Worm (Caenorhabditis elegans) whole organism, L4/young adult: ENCODE results near the gene aakb-2.

Source experiments
- W03F9.2 ChIP-seq: fragments of 150-350 bp; optimal IDR thresholded peaks from 2 replicates; lab custom pipeline; 2014; ENCODE audit warnings: missing biosample characterization, missing genetic modification characterization
- dao-5 ChIP-seq: sonication (generic microtip); optimal IDR thresholded peaks from 2 replicates; lab custom pipeline; 2016; ENCODE audit warnings: missing genotype, missing genetic modification characterization, moderate library complexity, missing compliant biosample characterization
- him-1 ChIP-seq: sonication (generic microtip); optimal IDR thresholded peaks from 2 replicates; lab custom pipeline; 2016; ENCODE audit warnings: missing genotype, missing genetic modification reagents, missing genetic modification characterization, missing compliant biosample characterization

The aakb-2 gene

DNA sequence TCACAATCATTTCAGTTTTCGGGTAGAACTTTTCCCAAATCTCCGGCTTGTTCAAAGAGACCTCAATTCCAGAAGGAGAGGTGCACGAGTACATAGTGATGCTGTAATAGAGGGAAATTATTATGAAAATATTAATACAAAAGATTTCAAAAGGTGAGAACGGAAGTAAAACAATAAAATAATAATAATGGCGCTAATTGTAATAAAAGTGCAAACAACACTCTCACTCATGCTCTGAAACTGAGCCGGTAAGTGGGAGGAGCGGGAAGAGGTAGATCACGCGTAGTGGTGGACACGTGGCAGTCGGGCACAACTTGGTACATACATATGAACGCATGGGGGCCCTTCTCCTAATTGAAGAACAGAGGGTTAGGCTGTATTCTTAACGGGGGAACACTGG lies 9.9 kb upstream of the aakb-2 start, which contains the start of gene tbx-37:
tbx-37 (minus strand) TSS at position 101 of the 400 bp plus-strand sequence.
- TF ChIP-seq him-1 (no peak), W03F9.2 (tag; lab: Kevin White, UChicago) (no peak), dao-5 (no peak)

DNA sequence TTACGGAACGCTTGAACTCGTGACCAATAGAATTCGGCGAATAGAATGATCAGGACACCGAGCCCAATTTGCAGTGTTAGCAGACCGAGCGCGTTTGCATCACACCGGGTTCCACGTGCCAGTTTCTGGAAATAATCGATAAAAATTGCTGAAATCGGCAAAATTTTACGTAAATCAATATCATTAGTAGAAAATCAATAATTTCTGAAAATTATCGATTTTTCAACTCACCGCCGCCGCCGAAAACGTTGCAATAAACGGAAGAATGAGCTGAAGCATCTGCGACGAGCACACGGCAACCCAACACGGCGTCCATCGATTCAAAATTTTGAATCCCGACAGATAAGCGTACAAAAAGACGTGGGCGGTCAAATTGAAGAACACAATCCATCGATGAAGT lies 6.4 kb upstream of the aakb-2 start:
- TF ChIP-seq dao-5 (no peak), W03F9.2 (tag; lab: Kevin White, UChicago) (no peak), him-1 (no peak)

DNA sequence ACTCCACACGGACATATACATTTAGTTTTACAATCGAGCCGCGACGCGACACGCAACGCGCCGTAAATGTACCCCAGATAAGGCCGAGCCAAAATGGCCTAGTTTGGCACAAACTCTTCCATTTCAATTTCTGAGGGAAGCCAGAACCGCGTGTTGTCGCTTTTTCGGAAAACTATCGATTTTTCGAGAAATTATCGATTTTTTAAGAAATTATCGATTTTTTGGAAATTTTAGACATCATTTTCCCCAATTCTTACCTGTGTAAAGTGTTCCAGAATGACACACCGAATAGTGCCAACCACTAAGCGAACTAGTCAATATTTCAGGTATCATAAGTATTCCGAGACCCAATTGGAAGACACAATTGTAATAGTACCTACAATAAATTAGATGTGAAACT lies 5.5 kb upstream of the aakb-2 start:
- no peak for TF ChIP-seq W03F9.2 (tag; lab: Kevin White, UChicago)
- TF ChIP-seq dao-5 = no peak
- TF ChIP-seq him-1 = no peak

DNA sequence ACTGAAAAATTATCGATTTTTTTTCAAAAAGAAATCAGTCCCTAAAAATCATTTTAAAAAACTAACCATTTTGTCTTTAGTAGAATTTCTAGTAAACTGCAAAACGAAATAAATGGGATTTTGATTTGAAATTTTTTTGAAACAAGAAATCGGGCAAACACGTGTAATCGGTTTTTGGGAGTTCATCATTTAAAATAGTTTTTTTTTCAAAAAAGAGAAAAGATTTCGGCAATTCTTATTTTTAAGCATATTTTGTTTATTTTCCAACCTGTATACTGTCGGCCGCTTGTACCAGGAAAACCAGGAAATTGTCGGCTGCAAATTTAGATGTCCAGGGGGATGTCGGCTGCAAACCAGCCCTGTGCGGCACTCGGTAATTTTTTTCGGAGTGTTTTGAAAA lies 5.0 kb upstream of the aakb-2 start, which contains the start of gene elo-8:
elo-8 (minus strand) TSS at position 101 of the 400 bp plus-strand sequence.
- TF ChIP-seq him-1 = no peak
- TF ChIP-seq dao-5 = no peak
- TF ChIP-seq W03F9.2 (tag; lab: Kevin White, UChicago) = no peak

DNA sequence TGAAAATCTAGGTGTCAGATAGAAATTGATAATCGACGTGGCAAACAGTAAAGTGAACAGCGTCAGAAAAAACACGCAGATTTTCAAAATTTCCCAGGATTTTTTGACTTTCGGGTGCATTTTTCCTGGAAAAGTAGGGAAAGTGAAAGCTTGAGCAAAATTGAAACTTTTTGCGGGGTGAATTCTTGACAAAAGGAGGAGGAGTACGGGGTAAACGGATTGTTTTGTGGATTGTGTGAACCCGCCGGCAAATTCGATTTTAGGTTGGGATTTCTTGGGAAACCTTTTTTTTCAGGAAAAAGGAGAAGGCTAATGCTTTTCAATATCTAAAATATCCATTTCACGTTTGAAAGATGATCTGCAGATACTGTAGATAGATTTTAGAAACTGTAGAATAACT lies 2.2 kb upstream of the aakb-2 start, which contains the start of gene Y47D3A.34:
Y47D3A.34 (minus strand) TSS at position 120 of the 400 bp plus-strand sequence.
- TF ChIP-seq W03F9.2 (tag; lab: Kevin White, UChicago) (no peak), dao-5 (no peak), him-1 (no peak)

DNA sequence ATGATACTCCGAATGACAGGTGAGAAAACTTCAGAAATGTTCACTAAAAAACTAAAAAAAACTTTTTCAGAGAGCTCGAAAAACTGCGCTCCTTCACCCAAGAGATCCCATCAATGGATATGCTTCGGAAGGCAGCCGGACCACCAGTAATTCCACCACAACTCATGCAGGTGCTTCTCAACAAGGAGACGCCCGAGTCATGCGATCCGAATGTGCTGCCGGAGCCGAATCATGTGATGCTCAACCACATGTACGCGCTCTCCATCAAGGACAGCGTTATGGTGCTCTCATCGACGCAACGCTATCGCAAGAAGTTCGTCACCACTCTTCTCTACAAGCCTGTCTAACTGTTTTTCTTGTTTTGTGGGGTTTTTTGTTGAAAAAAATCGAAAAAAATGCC lies 798 bp downstream of the aakb-2 start:
- TF ChIP-seq dao-5 = no peak
- no peak for TF ChIP-seq W03F9.2 (tag; lab: Kevin White, UChicago)
- TF ChIP-seq him-1 = no peak

DNA sequence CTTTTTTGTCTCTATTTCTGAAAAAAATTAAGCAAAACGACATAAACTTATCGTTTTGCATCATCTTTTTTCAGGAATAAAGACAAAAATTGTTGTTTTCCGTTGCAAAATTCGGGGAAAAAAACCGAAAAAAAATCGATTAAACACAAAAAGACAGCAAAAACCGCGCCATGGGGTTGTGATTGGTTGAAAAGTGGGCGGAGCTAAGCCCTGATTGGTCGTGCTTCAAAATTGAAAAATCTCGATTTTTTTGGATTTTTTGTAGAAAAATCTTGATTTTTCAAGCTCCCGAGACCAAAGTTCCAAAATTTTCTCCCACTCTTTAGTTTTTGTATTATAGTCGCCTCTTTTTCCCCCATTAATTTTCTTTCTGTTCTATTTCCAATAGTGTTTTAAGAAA lies 1.4 kb downstream of the aakb-2 start:
- no peak for TF ChIP-seq him-1
- no peak for TF ChIP-seq W03F9.2 (tag; lab: Kevin White, UChicago)
- no peak for TF ChIP-seq dao-5

DNA sequence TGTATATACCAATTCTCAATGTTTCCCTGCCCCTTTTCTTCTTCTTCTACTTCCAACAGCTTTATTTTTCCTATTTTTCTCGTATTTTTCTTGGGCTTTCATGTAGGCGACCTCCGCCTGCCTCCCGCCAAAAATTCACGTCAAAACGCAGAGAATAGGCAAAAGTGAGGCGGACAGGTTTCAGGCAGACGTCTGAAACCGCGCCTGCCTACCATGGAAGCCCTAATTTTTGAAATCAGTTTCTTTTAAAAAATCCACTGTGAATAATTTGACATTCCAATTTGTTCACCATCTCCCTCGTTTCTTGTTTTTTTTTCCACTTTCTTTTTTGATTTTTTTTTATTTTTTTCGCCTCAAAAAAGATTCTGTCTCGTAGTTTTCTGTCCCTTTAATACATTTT lies 1.8 kb downstream of the aakb-2 start:
- TF ChIP-seq W03F9.2 (tag; lab: Kevin White, UChicago) = no peak
- TF ChIP-seq dao-5 = no peak
- TF ChIP-seq him-1 = no peak

DNA sequence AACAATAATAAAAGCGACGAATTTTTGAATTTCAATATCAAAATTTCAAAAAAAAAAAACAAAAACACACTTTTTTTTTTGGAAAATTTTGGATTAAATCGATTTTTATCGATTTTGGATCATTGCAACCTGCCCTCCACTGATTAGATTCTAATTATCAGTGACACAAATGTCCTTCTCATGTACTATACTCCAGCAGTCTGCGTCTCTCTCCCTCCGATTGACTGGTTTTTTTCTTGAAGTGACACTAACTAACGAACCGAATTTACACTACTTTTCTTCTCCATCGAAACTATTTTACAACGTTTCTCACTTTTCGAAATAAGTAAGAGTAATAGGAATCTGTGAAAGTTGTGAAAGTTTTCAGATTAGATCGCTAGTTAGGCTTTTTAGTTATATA lies 3.8 kb downstream of the aakb-2 start:
- TF ChIP-seq him-1 (no peak), dao-5 (no peak), W03F9.2 (tag; lab: Kevin White, UChicago) (no peak)

DNA sequence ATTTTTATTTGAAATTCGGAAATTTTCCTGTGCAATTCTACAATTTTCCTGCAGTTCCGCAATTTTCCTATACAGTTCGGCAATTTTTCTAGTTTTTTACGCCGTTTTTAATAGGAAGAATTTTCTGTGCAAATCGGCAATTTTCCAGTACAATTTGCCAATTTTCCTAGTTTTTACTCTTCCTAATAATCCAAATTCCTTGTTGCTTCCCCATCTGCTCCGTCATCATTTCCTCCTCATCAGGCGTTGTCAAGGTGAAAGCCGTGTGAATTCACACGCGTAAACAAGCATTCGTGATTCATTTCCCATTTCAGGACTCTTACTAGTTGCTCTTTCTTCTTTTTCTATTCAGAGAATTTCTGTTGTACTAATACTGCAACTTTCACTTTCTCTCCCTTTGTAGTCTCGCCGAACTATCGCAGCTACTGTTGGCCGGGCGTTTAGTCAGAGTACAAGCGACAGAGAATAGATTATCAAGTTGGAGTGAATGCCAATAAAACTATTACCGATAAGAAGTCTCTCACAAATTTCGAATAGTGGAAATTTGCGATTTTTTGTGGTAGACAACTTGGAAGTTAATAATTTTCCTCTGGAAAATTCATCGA lies 4.7 kb downstream of the aakb-2 start:
- no peak for TF ChIP-seq him-1
- no peak for TF ChIP-seq dao-5
- no peak for TF ChIP-seq W03F9.2 (tag; lab: Kevin White, UChicago)

DNA sequence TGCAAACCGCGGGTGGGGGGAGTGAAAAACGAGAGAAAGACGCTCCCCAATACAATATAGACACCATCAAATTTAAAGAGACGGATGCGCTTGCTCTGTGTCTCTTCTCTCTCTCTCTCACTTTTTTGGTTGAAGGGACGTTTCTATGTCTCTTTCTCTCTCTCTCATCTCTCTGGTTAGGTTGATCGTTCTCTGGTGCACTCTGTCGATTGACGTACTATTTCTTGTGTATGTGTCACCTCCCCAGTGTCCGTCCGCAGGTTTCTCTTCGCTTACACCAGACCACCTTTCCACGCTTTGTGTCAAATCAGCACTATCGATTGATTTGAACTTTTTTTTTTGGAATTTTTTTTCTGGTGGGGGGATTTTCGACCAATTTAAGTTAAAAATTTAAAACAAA lies 6.5 kb downstream of the aakb-2 start:
- no peak for TF ChIP-seq dao-5
- peak; percentile 4 for TF ChIP-seq W03F9.2 (tag; lab: Kevin White, UChicago)

DNA sequence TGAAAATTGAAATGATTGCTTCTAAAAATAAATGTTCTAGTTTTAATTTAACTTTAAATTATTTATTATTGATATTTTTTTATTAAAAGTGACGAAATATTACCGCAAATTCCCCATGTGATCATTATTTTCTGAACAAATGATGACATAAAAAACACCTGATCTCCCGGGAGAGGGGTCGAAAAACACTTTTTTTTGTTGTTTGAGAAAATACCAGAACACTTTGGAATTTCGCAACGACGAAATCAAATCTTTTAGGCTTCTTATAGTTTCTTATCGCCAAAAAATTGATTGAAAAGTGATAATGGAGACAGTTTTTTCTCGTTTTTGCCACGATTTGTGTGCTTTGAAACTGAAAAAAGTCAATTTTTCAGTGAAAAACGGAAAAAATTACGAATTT lies 7.4 kb downstream of the aakb-2 start:
- no peak for TF ChIP-seq dao-5

DNA sequence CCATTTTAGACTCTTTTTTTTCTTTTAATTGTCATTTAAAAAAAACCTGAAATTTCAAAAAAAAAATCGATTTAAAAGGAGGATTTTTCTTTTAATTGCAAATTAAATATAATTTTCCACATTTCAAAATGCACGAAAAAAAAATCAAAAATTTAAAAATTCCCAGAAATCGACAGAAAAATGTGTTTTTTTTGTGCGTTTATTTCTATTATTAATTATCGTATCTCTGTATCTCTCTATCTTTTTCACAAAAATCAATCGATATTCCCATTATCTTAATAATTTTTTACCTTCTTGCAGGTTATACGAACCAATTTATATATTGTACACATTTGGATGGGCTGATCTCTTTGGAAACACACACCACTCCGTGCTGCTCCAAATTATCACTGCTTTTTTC lies 7.9 kb downstream of the aakb-2 start, which contains the start of gene rsks-1:
rsks-1 (plus strand) TSS at position 301 of the 400 bp plus-strand sequence.
- no peak for TF ChIP-seq W03F9.2 (tag; lab: Kevin White, UChicago)

DNA sequence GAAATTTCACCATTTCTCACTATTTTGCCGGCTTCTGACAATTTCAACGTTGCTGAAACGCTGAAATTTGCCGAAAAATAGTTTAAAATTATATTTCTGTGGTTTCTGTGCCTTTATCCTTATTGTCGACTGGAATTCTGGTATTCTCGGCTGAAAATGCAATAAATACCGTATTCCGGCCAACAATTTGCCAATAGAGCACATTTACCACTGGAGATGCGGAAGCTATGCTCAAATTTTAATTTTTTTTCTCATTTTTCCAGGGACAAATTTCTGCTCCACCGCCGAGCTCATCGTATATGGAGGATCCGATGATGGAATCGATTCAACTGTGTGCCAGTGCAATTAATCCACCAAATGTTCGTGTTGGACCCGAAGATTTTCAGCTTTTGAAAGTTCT lies 9.6 kb downstream of the aakb-2 start:
- TF ChIP-seq W03F9.2 (tag; lab: Kevin White, UChicago) (no peak), him-1 (no peak), dao-5 (no peak)

DNA sequence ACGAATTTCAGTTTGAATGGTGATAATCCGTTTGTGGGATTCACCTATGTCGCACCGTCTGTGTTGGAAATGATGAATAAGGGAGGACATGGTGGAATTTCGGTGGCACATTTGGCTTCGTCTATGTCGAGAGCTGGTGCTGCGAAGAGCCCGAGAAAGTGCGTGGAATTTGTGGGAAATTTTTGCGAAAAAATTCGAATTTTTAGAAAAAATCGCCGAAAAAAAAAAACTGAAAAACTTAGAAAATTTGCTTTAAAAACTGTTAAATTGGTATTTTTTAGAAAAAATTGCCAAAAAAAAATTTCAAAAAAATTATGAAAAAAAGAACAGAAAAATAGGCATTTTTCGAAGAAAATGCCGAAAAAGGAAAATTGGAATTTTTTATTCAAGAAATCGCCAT lies 12.0 kb downstream of the aakb-2 start:
- no peak for TF ChIP-seq W03F9.2 (tag; lab: Kevin White, UChicago)
- TF ChIP-seq him-1 = no peak
- TF ChIP-seq dao-5 = no peak

DNA sequence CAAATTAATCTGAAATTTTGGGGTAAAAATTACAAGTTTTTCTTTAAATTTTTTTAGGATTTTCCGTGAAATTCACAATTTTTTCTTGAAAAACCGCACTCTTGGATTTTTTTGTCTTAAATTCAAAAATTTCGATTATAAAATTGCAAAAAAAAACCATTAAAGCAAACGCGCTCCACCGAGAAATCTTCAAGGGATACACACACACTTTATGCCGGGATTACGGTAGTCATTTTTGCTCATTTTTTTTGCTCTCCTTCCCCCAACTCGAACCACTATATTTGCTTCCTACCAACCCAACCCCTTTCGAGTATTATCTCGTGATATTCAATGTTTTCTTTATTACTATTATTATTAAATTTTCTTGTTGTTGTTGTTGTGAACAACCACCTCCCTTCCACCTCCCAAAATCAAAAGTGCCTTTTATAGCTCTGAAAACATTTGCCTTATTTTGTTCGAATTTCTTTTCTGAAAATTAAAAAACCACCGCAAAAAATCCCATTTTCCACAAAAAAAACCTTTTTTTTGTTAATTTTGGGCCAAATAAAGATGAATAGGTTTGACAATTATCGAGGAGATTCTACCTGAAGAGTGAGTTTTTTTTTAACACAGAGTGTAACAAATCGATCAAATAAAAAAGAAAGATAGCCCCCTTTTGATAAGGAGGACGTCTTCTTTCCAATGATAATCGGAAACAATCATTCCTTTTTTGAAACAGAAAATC lies 14.9 kb downstream of the aakb-2 start, which contains the start of gene Y47D3A.32:
Y47D3A.32 (plus strand) TSS at position 674 of the 724 bp plus-strand sequence.
- TF ChIP-seq dao-5 = no peak
- TF ChIP-seq W03F9.2 (tag; lab: Kevin White, UChicago) = no peak
- TF ChIP-seq him-1 = no peak
